Worm (Caenorhabditis elegans): ENCODE data around the gene math-42.

The math-42 gene

ce11 chrII:2114488-2114887 is 14.8 kb downstream of the math-42 start:
- no peak for TF ChIP-seq ceh-16 (tag; optimal IDR thresholded peaks at IDR 0.05)
- no peak for TF ChIP-seq zag-1 (tag; optimal IDR thresholded peaks at IDR 0.05)
- TF ChIP-seq ztf-4 (tag; optimal IDR thresholded peaks at IDR 0.05) = no peak
- TF ChIP-seq nhr-43 (tag; optimal IDR thresholded peaks at IDR 0.05; ENCODE audit: poor library complexity, severe bottlenecking) = no peak
- TF ChIP-seq elt-2 (tag; optimal IDR thresholded peaks at IDR 0.05) = no peak
- TF ChIP-seq ceh-28 (tag; optimal IDR thresholded peaks at IDR 0.05) = no peak
- no peak for TF ChIP-seq nhr-28 (tag; optimal IDR thresholded peaks at IDR 0.05)
- TF ChIP-seq nhr-237 (tag; optimal IDR thresholded peaks at IDR 0.05) = no peak
- no peak for TF ChIP-seq pha-4 (tag; optimal IDR thresholded peaks at IDR 0.05)
- no peak for TF ChIP-seq eor-1 (tag; optimal IDR thresholded peaks at IDR 0.05)
- no peak for TF ChIP-seq R02D3.7 (tag; optimal IDR thresholded peaks at IDR 0.05)
- TF ChIP-seq nhr-12 (tag; optimal IDR thresholded peaks at IDR 0.05) = no peak
- TF ChIP-seq skn-1 (tag; optimal IDR thresholded peaks at IDR 0.05) = no peak
- TF ChIP-seq fkh-2 (tag; optimal IDR thresholded peaks at IDR 0.05) = no peak
- no peak for TF ChIP-seq pqm-1 (tag; optimal IDR thresholded peaks at IDR 0.05)
- TF ChIP-seq egl-5 (tag; optimal IDR thresholded peaks at IDR 0.05) = no peak
- no peak for TF ChIP-seq mml-1 (tag; optimal IDR thresholded peaks at IDR 0.05)

ce11 chrII:2116794-2117193 is 17.1 kb downstream of the math-42 start, which contains the start of gene srh-195:
TSS of gene srh-195 (minus strand) at chrII:2116894.
- TF ChIP-seq jun-1 (tag; optimal IDR thresholded peaks at IDR 0.05) = no peak
- no peak for TF ChIP-seq pha-4 (tag; optimal IDR thresholded peaks at IDR 0.05)
- no peak for TF ChIP-seq lin-39 (tag; optimal IDR thresholded peaks at IDR 0.05)
- no peak for TF ChIP-seq egl-27 (tag; optimal IDR thresholded peaks at IDR 0.05)
- TF ChIP-seq egl-5 (tag; optimal IDR thresholded peaks at IDR 0.05) = no peak
- no peak for TF ChIP-seq nhr-25 (tag; optimal IDR thresholded peaks at IDR 0.05)
- TF ChIP-seq nhr-67 (tag; optimal IDR thresholded peaks at IDR 0.05) = no peak
- no peak for TF ChIP-seq nhr-237 (tag; optimal IDR thresholded peaks at IDR 0.05)
- TF ChIP-seq ZK546.5 (tag; optimal IDR thresholded peaks at IDR 0.05) = no peak
- no peak for TF ChIP-seq nhr-76 (tag; optimal IDR thresholded peaks at IDR 0.05)
- no peak for TF ChIP-seq nfya-1 (tag; optimal IDR thresholded peaks at IDR 0.05; ENCODE audit: insufficient read depth)
- no peak for TF ChIP-seq hmg-11 (tag; optimal IDR thresholded peaks at IDR 0.05)

- TF ChIP-seq ZK546.5 (tag; optimal IDR thresholded peaks at IDR 0.05) (no peak), elt-3 (tag; optimal IDR thresholded peaks at IDR 0.05) (no peak), pqm-1 (tag; optimal IDR thresholded peaks at IDR 0.05) (peak; percentile 18), elt-2 (tag; optimal IDR thresholded peaks at IDR 0.05) (peak; percentile 55)
Measured at ce11 chrII:2122091-2122490, 22.4 kb downstream of the math-42 start, which contains the start of gene math-37. TSS of gene math-37 (minus strand) at chrII:2122191.

ce11 chrII:2122762-2123161 is 23.0 kb downstream of the math-42 start:
- no peak for TF ChIP-seq pha-4 (tag; optimal IDR thresholded peaks at IDR 0.05)
- TF ChIP-seq elt-2 (tag; optimal IDR thresholded peaks at IDR 0.05) = peak; percentile 55

ce11 chrII:2130770-2131169 is 31.0 kb downstream of the math-42 start, which contains the start of gene sdz-28:
TSS of gene sdz-28 (plus strand) at chrII:2131070.
- TF ChIP-seq ceh-16 (tag; optimal IDR thresholded peaks at IDR 0.05) = no peak

- TF ChIP-seq jun-1 (tag; optimal IDR thresholded peaks at IDR 0.05) (no peak), snpc-4 (tag; optimal IDR thresholded peaks at IDR 0.05) (no peak), ceh-28 (tag; optimal IDR thresholded peaks at IDR 0.05) (no peak), egl-5 (tag; optimal IDR thresholded peaks at IDR 0.05) (no peak), aly-2 (tag; optimal IDR thresholded peaks at IDR 0.05) (no peak), nhr-23 (tag; optimal IDR thresholded peaks at IDR 0.05) (no peak), R02D3.7 (tag; optimal IDR thresholded peaks at IDR 0.05) (no peak), daf-12 (tag; optimal IDR thresholded peaks at IDR 0.05) (no peak), nhr-43 (tag; optimal IDR thresholded peaks at IDR 0.05; ENCODE audit: poor library complexity, severe bottlenecking) (no peak), fkh-2 (tag; optimal IDR thresholded peaks at IDR 0.05) (no peak), elt-2 (tag; optimal IDR thresholded peaks at IDR 0.05) (no peak), nhr-237 (tag; optimal IDR thresholded peaks at IDR 0.05) (no peak)
Measured at ce11 chrII:2135604-2136003, 35.9 kb downstream of the math-42 start, which contains the start of gene hpo-7. TSS of gene hpo-7 (minus strand) at chrII:2135704.

All from whole organism, L3 larva.